Worm (Caenorhabditis elegans) whole organism, dauer: Measurements from ENCODE around the gene T28D9.1.

ENCODE experiments used
- unc-62 ChIP-seq: sonication (generic microtip); optimal IDR thresholded peaks from 2 replicates; lab custom pipeline; 2017; ENCODE audit warnings: missing biosample characterization, missing genetic modification reagents, missing genetic modification characterization

The T28D9.1 gene

ce11 chrII:6524501-6524977 is 32.3 kb downstream of the T28D9.1 start, which contains the start of gene C56E6.2:
Gene C56E6.2, plus strand, starts transcription at chrII:6524927.
- no peak for TF ChIP-seq unc-62 (GFP tag; lab: Kevin White, UChicago)

ce11 chrII:6526136-6526684 is 34.0 kb downstream of the T28D9.1 start:
- no peak for TF ChIP-seq unc-62 (GFP tag; lab: Kevin White, UChicago)

ce11 chrII:6528629-6529028 is 36.4 kb downstream of the T28D9.1 start, which contains the start of gene C56E6.4:
Gene C56E6.4, minus strand, starts transcription at chrII:6528729.
- no peak for TF ChIP-seq unc-62 (GFP tag; lab: Kevin White, UChicago)

- no peak for TF ChIP-seq unc-62 (GFP tag; lab: Kevin White, UChicago)
Observed at ce11 chrII:6531527-6531926, 39.3 kb downstream of the T28D9.1 start, which contains the start of gene abch-1. Gene abch-1, minus strand, starts transcription at chrII:6531627.

- no peak for TF ChIP-seq unc-62 (GFP tag; lab: Kevin White, UChicago)
Observed at ce11 chrII:6531940-6532339, 39.7 kb downstream of the T28D9.1 start, which contains the start of gene abcx-1. Gene abcx-1, plus strand, starts transcription at chrII:6532163.

- TF ChIP-seq unc-62 (GFP tag; lab: Kevin White, UChicago) = no peak
Observed at ce11 chrII:6535957-6536424, 43.8 kb downstream of the T28D9.1 start, which contains the start of gene utp-20. Gene utp-20, plus strand, starts transcription at chrII:6536374.
